Worm (Caenorhabditis elegans): Measurements from ENCODE around the gene F46B6.6.

ce11 chrV:9755725-9756124, 30.9 kb downstream of the F46B6.6 start, which contains the start of gene F58E6.8:
- TF ChIP-seq aly-2 (tag; optimal IDR thresholded peaks at IDR 0.05): no peak
- TF ChIP-seq ceh-28 (tag; optimal IDR thresholded peaks at IDR 0.05): no peak
- TF ChIP-seq nhr-10 (tag; optimal IDR thresholded peaks at IDR 0.05): no peak
- TF ChIP-seq mdl-1 (tag; optimal IDR thresholded peaks at IDR 0.05): no peak
- no peak for TF ChIP-seq nhr-76 (tag; optimal IDR thresholded peaks at IDR 0.05)
